Fruit fly (Drosophila melanogaster) whole organism, adult: Measurements from ENCODE around the gene fry.

Experiments used
- CG12768 ChIP-seq: fragments of 200-800 bp; sonication (Bioruptor generic); optimal IDR thresholded peaks from 2 replicates; lab custom pipeline; 2017; ENCODE audit warnings: missing biosample characterization, missing genetic modification characterization, mild to moderate bottlenecking, moderate library complexity, missing genetic modification reagents
- CG14711 ChIP-seq: fragments of 200-800 bp; sonication (Bioruptor generic); optimal IDR thresholded peaks from 2 replicates; lab custom pipeline; 2018; ENCODE audit warnings: missing biosample characterization, mild to moderate bottlenecking, missing genetic modification characterization, moderate library complexity
- CG33017 ChIP-seq: fragments of 200-800 bp; sonication (Bioruptor generic); optimal IDR thresholded peaks from 2 replicates; lab custom pipeline; 2018; ENCODE audit warnings: missing biosample characterization, mild to moderate bottlenecking, missing genetic modification characterization, moderate library complexity
- CG5204 ChIP-seq: fragments of 200-800 bp; sonication (Bioruptor generic); optimal IDR thresholded peaks from 2 replicates; lab custom pipeline; 2016; ENCODE audit warnings: missing biosample characterization, missing genetic modification characterization
- CG7045 ChIP-seq: fragments of 200-800 bp; sonication (Bioruptor generic); optimal IDR thresholded peaks from 2 replicates; lab custom pipeline; 2017; ENCODE audit warnings: missing biosample characterization, mild to moderate bottlenecking, missing genetic modification characterization
- CG7101 ChIP-seq: fragments of 200-800 bp; sonication (Bioruptor generic); optimal IDR thresholded peaks from 2 replicates; lab custom pipeline; 2018; ENCODE audit warnings: missing biosample characterization, mild to moderate bottlenecking, missing genetic modification characterization, moderate library complexity
- Hr96 ChIP-seq: fragments of 200-800 bp; sonication (Bioruptor generic); optimal IDR thresholded peaks from 2 replicates; lab custom pipeline; 2016; ENCODE audit warnings: missing biosample characterization, missing genetic modification characterization
- Mnt ChIP-seq: fragments of 200-800 bp; sonication (Bioruptor generic); optimal IDR thresholded peaks from 2 replicates; lab custom pipeline; 2016; ENCODE audit warnings: missing biosample characterization, mild to moderate bottlenecking, missing genetic modification characterization
- cic ChIP-seq: fragments of 200-800 bp; sonication (Bioruptor generic); optimal IDR thresholded peaks from 2 replicates; lab custom pipeline; 2017; ENCODE audit warnings: missing biosample characterization, mild to moderate bottlenecking, missing genetic modification characterization, moderate library complexity
- kay ChIP-seq: fragments of 200-800 bp; sonication (Bioruptor generic); peaks from one replicate; lab custom pipeline; 2016; ENCODE audit warnings: missing biosample characterization, missing genetic modification characterization, borderline replicate concordance
- ovo ChIP-seq: fragments of 200-800 bp; sonication (Bioruptor generic); optimal IDR thresholded peaks from 2 replicates; lab custom pipeline; 2016; ENCODE audit warnings: missing biosample characterization, missing genetic modification characterization
- tj ChIP-seq: fragments of 200-800 bp; sonication (Bioruptor generic); optimal IDR thresholded peaks from 3 replicates; lab custom pipeline; 2017; ENCODE audit warnings: missing biosample characterization, mild to moderate bottlenecking, missing genetic modification characterization, moderate library complexity
- toe ChIP-seq: fragments of 200-800 bp; sonication (Bioruptor generic); optimal IDR thresholded peaks from 2 replicates; lab custom pipeline; 2016; ENCODE audit warnings: missing biosample characterization, missing genetic modification characterization

DNA sequence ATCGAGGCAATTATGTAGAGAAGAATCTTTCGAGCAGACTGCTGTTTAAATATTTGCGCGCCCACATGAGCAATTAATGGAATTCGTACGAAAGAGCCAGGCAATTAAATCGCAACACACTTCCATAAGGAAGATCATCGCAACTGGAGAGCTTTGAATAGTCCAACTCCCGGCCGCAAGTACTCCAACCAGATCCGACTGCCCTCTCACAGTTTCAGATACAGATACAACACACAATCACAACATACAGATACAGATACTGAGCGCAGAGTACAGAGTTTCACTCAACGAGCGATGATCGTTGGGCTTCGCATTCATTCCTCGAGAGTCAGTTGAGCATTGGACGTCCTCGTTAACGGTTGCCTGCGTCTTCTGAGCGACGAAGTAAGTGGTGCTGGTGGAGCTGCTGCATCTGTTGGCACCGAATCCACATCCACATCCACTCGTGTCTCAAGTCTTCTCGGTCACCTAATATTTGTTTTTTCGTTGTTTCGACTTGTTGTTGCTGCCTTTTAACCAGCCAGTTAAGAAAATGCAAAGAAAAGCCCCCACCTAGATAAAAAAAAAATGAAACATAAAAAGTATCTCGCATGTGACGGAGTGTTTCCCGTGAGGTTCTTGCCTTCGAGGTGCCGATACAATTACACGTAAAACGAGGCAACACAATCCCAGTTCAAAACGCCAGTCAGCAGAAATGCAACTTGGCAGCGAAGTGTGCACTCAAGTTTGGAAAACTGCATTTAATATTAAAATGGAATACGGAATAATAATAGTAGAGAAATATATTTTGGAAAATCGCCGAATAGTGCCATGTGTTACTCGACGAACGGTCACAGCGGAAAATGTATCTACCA lies 64.1 kb downstream of the fry start, which contains the start of gene LanB2:
- TF ChIP-seq tj (GFP tag; lab: Kevin White, UChicago), result peak; percentile 91
- no peak for TF ChIP-seq cic (GFP tag; lab: Kevin White, UChicago)
- no peak for TF ChIP-seq Hr96
- TF ChIP-seq Mnt (GFP tag; lab: Kevin White, UChicago), result no peak
- TF ChIP-seq toe, result no peak
- TF ChIP-seq kay (GFP tag; lab: Kevin White, UChicago), result no peak
- no peak for TF ChIP-seq CG7045 (GFP tag; lab: Kevin White, UChicago)
- TF ChIP-seq CG12768, result no peak
- no peak for TF ChIP-seq CG7101 (tag; lab: Kevin White, UChicago)
- TF ChIP-seq ovo (GFP tag; lab: Kevin White, UChicago), result no peak
- no peak for TF ChIP-seq CG5204 (GFP tag; lab: Kevin White, UChicago)
- no peak for TF ChIP-seq CG14711 (tag; lab: Kevin White, UChicago)
- TF ChIP-seq CG33017 (tag; lab: Kevin White, UChicago), result no peak
